Fruit fly (Drosophila melanogaster) whole organism, embryonic: ENCODE results near the gene CG1703.
A peak's percentile ranks its signal among the peaks of the same experiment; 100 is the strongest.

Source experiments
- ATbp ChIP-seq: fragments of 200-800 bp; sonication (Bioruptor generic); optimal IDR thresholded peaks from 2 replicates; lab custom pipeline; 2017; ENCODE audit warnings: missing biosample characterization, mild to moderate bottlenecking, missing genetic modification characterization, missing genetic modification reagents
- Atf6 ChIP-seq: fragments of 200-800 bp; sonication (Bioruptor generic); IDR thresholded peaks from 2 replicates; pipeline ENCODE4 v1.3.6; 2022; ENCODE audit warnings: missing biosample characterization, missing genetic modification characterization
- CG11398 ChIP-seq: fragments of 200-800 bp; sonication (Bioruptor generic); optimal IDR thresholded peaks from 2 replicates; lab custom pipeline; 2016; ENCODE audit warnings: missing biosample characterization, missing genetic modification characterization
- CG12659 ChIP-seq: fragments of 200-800 bp; sonication (Bioruptor generic); optimal IDR thresholded peaks from 3 replicates; lab custom pipeline; 2017; ENCODE audit warnings: mild to moderate bottlenecking, missing biosample characterization, missing genetic modification reagents, missing genetic modification characterization
- CG13894 ChIP-seq: fragments of 200-800 bp; sonication (Bioruptor generic); optimal IDR thresholded peaks from 3 replicates; lab custom pipeline; 2018; ENCODE audit warnings: missing biosample characterization, mild to moderate bottlenecking, missing genetic modification characterization, moderate library complexity
- CG15479 ChIP-seq: fragments of 200-800 bp; sonication (Bioruptor generic); optimal IDR thresholded peaks from 3 replicates; lab custom pipeline; 2019; ENCODE audit warnings: missing biosample characterization, mild to moderate bottlenecking, missing genetic modification characterization, moderate library complexity
- CG15514 ChIP-seq: fragments of 200-800 bp; sonication (Bioruptor generic); optimal IDR thresholded peaks from 3 replicates; lab custom pipeline; 2017; ENCODE audit warnings: missing biosample characterization, missing genetic modification characterization, mild to moderate bottlenecking, moderate library complexity, missing genetic modification reagents
- CG17328 ChIP-seq: fragments of 200-800 bp; sonication (Bioruptor generic); IDR thresholded peaks from 2 replicates; pipeline ENCODE4 v1.3.6; 2022; ENCODE audit warnings: missing biosample characterization, missing genetic modification characterization
- CG17568 ChIP-seq: fragments of 200-800 bp; sonication (Bioruptor generic); optimal IDR thresholded peaks from 2 replicates; lab custom pipeline; 2018; ENCODE audit warnings: missing biosample characterization, mild to moderate bottlenecking, missing genetic modification characterization, moderate library complexity
- CG31365 ChIP-seq: fragments of 200-800 bp; sonication (Bioruptor generic); optimal IDR thresholded peaks from 2 replicates; lab custom pipeline; 2018; ENCODE audit warnings: missing biosample characterization, mild to moderate bottlenecking, missing genetic modification characterization
- CG34422 ChIP-seq: fragments of 200-800 bp; sonication (Bioruptor generic); IDR thresholded peaks from 3 replicates; pipeline ENCODE4 v1.3.6; 2022; ENCODE audit warnings: missing biosample characterization, missing genetic modification characterization
- CG3838 ChIP-seq: fragments of 200-800 bp; sonication (Bioruptor generic); optimal IDR thresholded peaks from 3 replicates; lab custom pipeline; 2016; ENCODE audit warnings: missing biosample characterization, missing genetic modification characterization
- CG42726 ChIP-seq: fragments of 200-800 bp; sonication (Bioruptor generic); IDR thresholded peaks from 2 replicates; pipeline ENCODE4 v1.3.6; 2022; ENCODE audit warnings: missing biosample characterization, missing genetic modification characterization; ENCODE audit not compliant: partially characterized antibody
- CG4328 ChIP-seq: fragments of 200-800 bp; sonication (Bioruptor generic); optimal IDR thresholded peaks from 3 replicates; lab custom pipeline; 2017; ENCODE audit warnings: missing biosample characterization, missing genetic modification reagents, missing genetic modification characterization
- CG4730 ChIP-seq: fragments of 200-800 bp; sonication (Bioruptor generic); IDR thresholded peaks from 2 replicates; pipeline ENCODE4 v1.3.6; 2022; ENCODE audit warnings: missing biosample characterization, missing genetic modification characterization
- CG5245 ChIP-seq: fragments of 200-800 bp; sonication (Bioruptor generic); optimal IDR thresholded peaks from 3 replicates; lab custom pipeline; 2016; ENCODE audit warnings: missing biosample characterization, missing genetic modification characterization
- CG6654 ChIP-seq: fragments of 200-800 bp; sonication (Bioruptor generic); optimal IDR thresholded peaks from 2 replicates; lab custom pipeline; 2017; ENCODE audit warnings: missing biosample characterization, mild to moderate bottlenecking, missing genetic modification characterization
- CG6689 ChIP-seq: fragments of 200-800 bp; sonication (Bioruptor generic); IDR thresholded peaks from 2 replicates; pipeline ENCODE4 v1.3.6; 2022; ENCODE audit warnings: missing biosample characterization, missing genetic modification characterization
- CG9727 ChIP-seq: fragments of 200-800 bp; sonication (Bioruptor generic); optimal IDR thresholded peaks from 3 replicates; lab custom pipeline; 2017; ENCODE audit warnings: missing biosample characterization, mild to moderate bottlenecking, missing genetic modification characterization
- CG9797 ChIP-seq: fragments of 200-800 bp; sonication (Bioruptor generic); optimal IDR thresholded peaks from 3 replicates; lab custom pipeline; 2018; ENCODE audit warnings: missing biosample characterization, mild to moderate bottlenecking, missing genetic modification characterization
- Chrac-16 ChIP-seq: fragments of 200-800 bp; sonication (Bioruptor generic); optimal IDR thresholded peaks from 3 replicates; lab custom pipeline; 2016; ENCODE audit warnings: missing biosample characterization, missing genetic modification characterization
- CoRest ChIP-seq: fragments of 200-800 bp; sonication (Bioruptor generic); optimal IDR thresholded peaks from 3 replicates; lab custom pipeline; 2018; ENCODE audit warnings: missing biosample characterization, mild to moderate bottlenecking, missing genetic modification characterization, moderate library complexity
- Dref ChIP-seq: fragments of 200-800 bp; sonication (Bioruptor generic); IDR thresholded peaks from 2 replicates; pipeline ENCODE4 v1.3.6; 2022; ENCODE audit warnings: missing biosample characterization, missing genetic modification characterization
- E2f2 ChIP-seq: fragments of 200-800 bp; sonication (Bioruptor generic); IDR thresholded peaks from 2 replicates; pipeline ENCODE4 v1.3.6; 2022; ENCODE audit warnings: missing biosample characterization, missing genetic modification characterization
- Elba2 ChIP-seq: fragments of 200-800 bp; sonication (Bioruptor generic); optimal IDR thresholded peaks from 3 replicates; lab custom pipeline; 2016; ENCODE audit warnings: missing biosample characterization, missing genetic modification characterization
- HHEX ChIP-seq: fragments of 200-800 bp; sonication (Bioruptor generic); optimal IDR thresholded peaks from 3 replicates; lab custom pipeline; 2017; ENCODE audit warnings: missing biosample characterization, mild to moderate bottlenecking, missing genetic modification characterization, missing genetic modification reagents
- HLH3B ChIP-seq: fragments of 200-800 bp; sonication (Bioruptor generic); IDR thresholded peaks from 2 replicates; pipeline ENCODE4 v1.3.6; 2022; ENCODE audit warnings: missing biosample characterization, missing genetic modification characterization
- Hmr ChIP-seq: fragments of 200-800 bp; sonication (Bioruptor generic); optimal IDR thresholded peaks from 3 replicates; lab custom pipeline; 2017; ENCODE audit warnings: mild to moderate bottlenecking, missing biosample characterization, missing genetic modification reagents, missing genetic modification characterization
- Hsf ChIP-seq: fragments of 200-800 bp; sonication (Bioruptor generic); optimal IDR thresholded peaks from 3 replicates; lab custom pipeline; 2016; ENCODE audit warnings: missing biosample characterization, missing genetic modification characterization
- Lim3 ChIP-seq: fragments of 200-800 bp; sonication (Bioruptor generic); IDR thresholded peaks from 2 replicates; pipeline ENCODE4 v1.3.6; 2022; ENCODE audit warnings: missing biosample characterization, missing genetic modification characterization
- Max ChIP-seq: fragments of 200-800 bp; sonication (Bioruptor generic); optimal IDR thresholded peaks from 2 replicates; lab custom pipeline; 2016; ENCODE audit warnings: missing biosample characterization, mild to moderate bottlenecking, missing genetic modification characterization
- Meics ChIP-seq: fragments of 200-800 bp; sonication (Bioruptor generic); optimal IDR thresholded peaks from 2 replicates; lab custom pipeline; 2017; ENCODE audit warnings: missing biosample characterization, mild to moderate bottlenecking, missing genetic modification characterization
- NK7.1 ChIP-seq: fragments of 200-800 bp; sonication (Bioruptor generic); optimal IDR thresholded peaks from 3 replicates; lab custom pipeline; 2016; ENCODE audit warnings: missing biosample characterization, missing genetic modification characterization
- Nf-YC ChIP-seq: fragments of 200-800 bp; optimal IDR thresholded peaks from 3 replicates; lab custom pipeline; 2019; ENCODE audit warnings: missing biosample characterization, mild to moderate bottlenecking, missing genetic modification characterization, moderate library complexity
- Spps ChIP-seq: fragments of 200-800 bp; sonication (Bioruptor generic); optimal IDR thresholded peaks from 2 replicates; lab custom pipeline; 2018; ENCODE audit warnings: missing biosample characterization, mild to moderate bottlenecking, missing genetic modification characterization
- Sry-β ChIP-seq: fragments of 200-800 bp; sonication (Bioruptor generic); optimal IDR thresholded peaks from 2 replicates; lab custom pipeline; 2018; ENCODE audit warnings: missing biosample characterization, mild to moderate bottlenecking, missing genetic modification characterization, moderate library complexity
- Sry-δ ChIP-seq: fragments of 200-800 bp; sonication (Bioruptor generic); optimal IDR thresholded peaks from 2 replicates; lab custom pipeline; 2016; ENCODE audit warnings: missing biosample characterization, missing genetic modification characterization
- Stat92E ChIP-seq, 3 experiments: fragments of >200 bp in 2 of 3; fragments of 200-800 bp in 1 of 3; sonication (Bioruptor generic) in 1 of 3; optimal IDR thresholded peaks; 2 replicates each; lab custom pipeline; 2017 to 2019; ENCODE audit warnings: missing biosample characterization in 3 of 3, missing genetic modification characterization in 3 of 3, mild to moderate bottlenecking in 1 of 3, moderate library complexity in 1 of 3
- YL-1 ChIP-seq: fragments of 200-800 bp; sonication (Bioruptor generic); optimal IDR thresholded peaks from 3 replicates; lab custom pipeline; 2017; ENCODE audit warnings: missing biosample characterization, mild to moderate bottlenecking, missing genetic modification characterization
- amos ChIP-seq: fragments of 200-800 bp; sonication (Bioruptor generic); IDR thresholded peaks from 2 replicates; pipeline ENCODE4 v1.3.6; 2022; ENCODE audit warnings: missing biosample characterization, missing genetic modification characterization; ENCODE audit not compliant: partially characterized antibody
- aop ChIP-seq: fragments of 200-800 bp; sonication (Bioruptor generic); IDR thresholded peaks from 2 replicates; pipeline ENCODE4 v1.3.6; 2022; ENCODE audit warnings: missing biosample characterization, missing genetic modification characterization
- bbx ChIP-seq: fragments of 200-800 bp; sonication (Bioruptor generic); IDR thresholded peaks from 2 replicates; pipeline ENCODE4 v1.3.6; 2022; ENCODE audit warnings: missing biosample characterization, missing genetic modification characterization; ENCODE audit not compliant: partially characterized antibody
- gsb ChIP-seq: fragments of 200-800 bp; sonication (Bioruptor generic); IDR thresholded peaks from 2 replicates; pipeline ENCODE4 v1.3.6; 2022; ENCODE audit warnings: missing biosample characterization, missing genetic modification characterization
- gsb-n ChIP-seq: fragments of 200-800 bp; sonication (Bioruptor generic); optimal IDR thresholded peaks from 3 replicates; lab custom pipeline; 2018; ENCODE audit warnings: missing biosample characterization, mild to moderate bottlenecking, missing genetic modification characterization
- mld ChIP-seq: fragments of 200-800 bp; sonication (Bioruptor generic); IDR thresholded peaks from 3 replicates; pipeline ENCODE4 v1.3.6; 2022; ENCODE audit warnings: missing biosample characterization, missing genetic modification characterization; ENCODE audit not compliant: partially characterized antibody
- nerfin-1 ChIP-seq: fragments of 200-800 bp; sonication (Bioruptor generic); optimal IDR thresholded peaks from 3 replicates; lab custom pipeline; 2019; ENCODE audit warnings: missing biosample characterization, mild to moderate bottlenecking, missing genetic modification characterization, moderate library complexity
- p53 ChIP-seq: fragments of 200-800 bp; sonication (Bioruptor generic); optimal IDR thresholded peaks from 2 replicates; lab custom pipeline; 2016; ENCODE audit warnings: missing biosample characterization, missing genetic modification characterization
- row ChIP-seq: fragments of 200-800 bp; sonication (Bioruptor generic); IDR thresholded peaks from 3 replicates; pipeline ENCODE4 v1.3.6; 2022; ENCODE audit warnings: missing biosample characterization, missing genetic modification characterization
- trem ChIP-seq: fragments of 200-800 bp; optimal IDR thresholded peaks from 3 replicates; lab custom pipeline; 2019; ENCODE audit warnings: missing biosample characterization, mild to moderate bottlenecking, missing genetic modification characterization, moderate library complexity
- ttk ChIP-seq: fragments of 200-800 bp; sonication (Bioruptor generic); IDR thresholded peaks from 2 replicates; pipeline ENCODE4 v2.1.2; 2022; ENCODE audit warnings: missing biosample characterization, missing genetic modification characterization
- tx ChIP-seq: fragments of 200-800 bp; sonication (Bioruptor generic); optimal IDR thresholded peaks from 2 replicates; lab custom pipeline; 2016; ENCODE audit warnings: missing biosample characterization, missing genetic modification characterization

CG1703 gene

dm6 chrX:11578841-11579240 is 32.9 kb upstream of the CG1703 start (continued):
- no peak for TF ChIP-seq Atf6 (GFP tag; lab: Robert Waterston, UW)
- TF ChIP-seq Chrac-16 (GFP tag; lab: Kevin White, UChicago): no peak
- TF ChIP-seq CG12659 (GFP tag; lab: Kevin White, UChicago): peak; percentile 50
- no peak for TF ChIP-seq mld (GFP tag; lab: Robert Waterston, UW)
- no peak for TF ChIP-seq Elba2
- TF ChIP-seq Meics (GFP tag; lab: Kevin White, UChicago): no peak
- TF ChIP-seq aop: no peak
- no peak for TF ChIP-seq CG6654
- TF ChIP-seq CG15479 (GFP tag; lab: Kevin White, UChicago): no peak
- no peak for TF ChIP-seq Nf-YC
- no peak for TF ChIP-seq CG17568 (GFP tag; lab: Kevin White, UChicago)
- TF ChIP-seq p53 (GFP tag; lab: Kevin White, UChicago): no peak
- TF ChIP-seq gsb-n: no peak
- TF ChIP-seq NK7.1: no peak
- no peak for TF ChIP-seq Dref (GFP tag; lab: Robert Waterston, UW)
- no peak for TF ChIP-seq CG3838
- no peak for TF ChIP-seq Stat92E (GFP tag; optimal IDR thresholded peaks at IDR 0.05; lab: Kevin White, UChicago)
- TF ChIP-seq CG4328 (GFP tag; lab: Kevin White, UChicago): no peak
- TF ChIP-seq nerfin-1 (tag; lab: Kevin White, UChicago): peak; percentile 87
- TF ChIP-seq row (GFP tag; lab: Robert Waterston, UW): peak; percentile 47; the same call in 2 of the 3 replicates
- no peak for TF ChIP-seq tx
- TF ChIP-seq CG6689 (GFP tag; lab: Robert Waterston, UW): no peak
- no peak for TF ChIP-seq Hsf (GFP tag; lab: Kevin White, UChicago)
- peak; percentile 53; the same call in 1 of the 2 replicates for TF ChIP-seq E2f2 (GFP tag; lab: Robert Waterston, UW)
- no peak for TF ChIP-seq ATbp
- peak; percentile 13 for TF ChIP-seq YL-1
- TF ChIP-seq CG9727: no peak
- peak; percentile 17 for TF ChIP-seq CoRest (tag; lab: Kevin White, UChicago)
- no peak for TF ChIP-seq HLH3B
- no peak for TF ChIP-seq CG11398 (GFP tag; lab: Kevin White, UChicago)
- no peak for TF ChIP-seq CG31365 (tag; lab: Kevin White, UChicago)
- peak; percentile 54 for TF ChIP-seq amos (GFP tag; lab: Robert Waterston, UW)
- no peak for TF ChIP-seq ttk (GFP tag; lab: Robert Waterston, UW)
- peak; percentile 41 for TF ChIP-seq Sry-β (GFP tag; lab: Kevin White, UChicago)
- TF ChIP-seq gsb (GFP tag; lab: Robert Waterston, UW): no peak
- TF ChIP-seq CG9797 (GFP tag; lab: Kevin White, UChicago): peak; percentile 85
- no peak for TF ChIP-seq CG5245
- peak; percentile 58 for TF ChIP-seq CG15514 (GFP tag; lab: Kevin White, UChicago)
- no peak for TF ChIP-seq HHEX (GFP tag; lab: Kevin White, UChicago)
- TF ChIP-seq Max (GFP tag; lab: Kevin White, UChicago): no peak
- TF ChIP-seq CG34422: no peak
- peak; percentile 13 for TF ChIP-seq Spps (tag; lab: Kevin White, UChicago)
- no peak for TF ChIP-seq CG17328 (GFP tag; lab: Robert Waterston, UW)
- TF ChIP-seq CG42726: no peak
- peak; percentile 34; the same call in 1 of the 2 replicates for TF ChIP-seq bbx (GFP tag; lab: Robert Waterston, UW)
- no peak for TF ChIP-seq CG4730
- peak; percentile 47 for TF ChIP-seq Hmr (GFP tag; lab: Kevin White, UChicago)
- peak; percentile 43 for TF ChIP-seq trem (tag; lab: Kevin White, UChicago)
- peak; percentile 32 for TF ChIP-seq Sry-δ (GFP tag; lab: Kevin White, UChicago)
- TF ChIP-seq Lim3: no peak
- TF ChIP-seq CG13894 (tag; lab: Kevin White, UChicago): peak; percentile 46
